Fruit fly (Drosophila melanogaster): Measurements from ENCODE around the gene CG13096.

CG13096 gene

dm6 chr2L:8477971-8478370 lies 33.7 kb downstream of the CG13096 start:
- TF ChIP-seq Mnt (GFP tag; optimal IDR thresholded peaks at IDR 0.05) (no peak), ovo (GFP tag; optimal IDR thresholded peaks at IDR 0.05) (no peak), CG5204 (GFP tag; optimal IDR thresholded peaks at IDR 0.05) (no peak), Hr96 (GFP tag; optimal IDR thresholded peaks at IDR 0.05) (no peak), Crg-1 (GFP tag; optimal IDR thresholded peaks at IDR 0.05) (no peak), bab1 (GFP tag; optimal IDR thresholded peaks at IDR 0.05) (no peak), kay (GFP tag; ENCODE audit: borderline replicate concordance) (no peak), tj (GFP tag; optimal IDR thresholded peaks at IDR 0.05) (no peak), CG12768 (GFP tag; optimal IDR thresholded peaks at IDR 0.05) (no peak), CG33017 (tag; optimal IDR thresholded peaks at IDR 0.05) (no peak), toe (GFP tag; optimal IDR thresholded peaks at IDR 0.05) (no peak), cnc (optimal IDR thresholded peaks at IDR 0.05) (no peak), CG11617 (GFP tag; optimal IDR thresholded peaks at IDR 0.05) (no peak)

- TF ChIP-seq CG14711 (tag; optimal IDR thresholded peaks at IDR 0.05) (no peak), kay (GFP tag; ENCODE audit: borderline replicate concordance) (no peak), Crg-1 (GFP tag; optimal IDR thresholded peaks at IDR 0.05) (no peak), CG7045 (GFP tag; optimal IDR thresholded peaks at IDR 0.05) (no peak), bab1 (GFP tag; optimal IDR thresholded peaks at IDR 0.05) (no peak), toe (GFP tag; optimal IDR thresholded peaks at IDR 0.05) (no peak), CG33017 (tag; optimal IDR thresholded peaks at IDR 0.05) (no peak), CG5204 (GFP tag; optimal IDR thresholded peaks at IDR 0.05) (no peak), tj (GFP tag; optimal IDR thresholded peaks at IDR 0.05) (no peak)
These were observed 34.6 kb downstream of the CG13096 start, which contains the start of gene CheA29a for dm6 chr2L:8477049-8477448. Gene CheA29a, plus strand, starts transcription at chr2L:8477349.

dm6 chr2L:8473448-8473847 lies 38.2 kb downstream of the CG13096 start:
- TF ChIP-seq Mnt (GFP tag; optimal IDR thresholded peaks at IDR 0.05) (no peak), tj (GFP tag; optimal IDR thresholded peaks at IDR 0.05) (no peak), kay (GFP tag; ENCODE audit: borderline replicate concordance) (no peak), toe (GFP tag; optimal IDR thresholded peaks at IDR 0.05) (no peak), CG7101 (tag; optimal IDR thresholded peaks at IDR 0.05) (no peak), CG14711 (tag; optimal IDR thresholded peaks at IDR 0.05) (no peak), ovo (GFP tag; optimal IDR thresholded peaks at IDR 0.05) (no peak), CG5204 (GFP tag; optimal IDR thresholded peaks at IDR 0.05) (no peak), CG7045 (GFP tag; optimal IDR thresholded peaks at IDR 0.05) (no peak), Hr96 (GFP tag; optimal IDR thresholded peaks at IDR 0.05) (no peak), Crg-1 (GFP tag; optimal IDR thresholded peaks at IDR 0.05) (no peak), Clk (GFP tag; optimal IDR thresholded peaks at IDR 0.05) (no peak)

- peak; percentile 20 for TF ChIP-seq kay (GFP tag; ENCODE audit: borderline replicate concordance)
- no peak for TF ChIP-seq CG5204 (GFP tag; optimal IDR thresholded peaks at IDR 0.05)
These were observed 40.0 kb downstream of the CG13096 start for dm6 chr2L:8471667-8472066.

dm6 chr2L:8468929-8469681 lies 42.6 kb downstream of the CG13096 start:
- TF ChIP-seq CG11617 (GFP tag; optimal IDR thresholded peaks at IDR 0.05) (no peak), bab1 (GFP tag; optimal IDR thresholded peaks at IDR 0.05) (no peak), CG12768 (GFP tag; optimal IDR thresholded peaks at IDR 0.05) (no peak), CG33017 (tag; optimal IDR thresholded peaks at IDR 0.05) (no peak), CG7045 (GFP tag; optimal IDR thresholded peaks at IDR 0.05) (no peak), Mnt (GFP tag; optimal IDR thresholded peaks at IDR 0.05) (no peak), CG7101 (tag; optimal IDR thresholded peaks at IDR 0.05) (no peak), Hr96 (GFP tag; optimal IDR thresholded peaks at IDR 0.05) (no peak), cic (GFP tag; optimal IDR thresholded peaks at IDR 0.05) (no peak), cnc (optimal IDR thresholded peaks at IDR 0.05) (no peak), tj (GFP tag; optimal IDR thresholded peaks at IDR 0.05) (no peak), toe (GFP tag; optimal IDR thresholded peaks at IDR 0.05) (no peak), ovo (GFP tag; optimal IDR thresholded peaks at IDR 0.05) (no peak), CG14711 (tag; optimal IDR thresholded peaks at IDR 0.05) (no peak), Crg-1 (GFP tag; optimal IDR thresholded peaks at IDR 0.05) (no peak), CG5204 (GFP tag; optimal IDR thresholded peaks at IDR 0.05) (no peak)

dm6 chr2L:8466643-8467042 lies 45.0 kb downstream of the CG13096 start, which contains the start of gene dachs:
Gene dachs, plus strand, starts transcription at chr2L:8466817.
- TF ChIP-seq cic (GFP tag; optimal IDR thresholded peaks at IDR 0.05) (no peak), cnc (optimal IDR thresholded peaks at IDR 0.05) (no peak), Crg-1 (GFP tag; optimal IDR thresholded peaks at IDR 0.05) (no peak), Clk (GFP tag; optimal IDR thresholded peaks at IDR 0.05) (no peak), pad (GFP tag; optimal IDR thresholded peaks at IDR 0.05) (no peak), toe (GFP tag; optimal IDR thresholded peaks at IDR 0.05) (no peak), tj (GFP tag; optimal IDR thresholded peaks at IDR 0.05) (no peak), Mnt (GFP tag; optimal IDR thresholded peaks at IDR 0.05) (no peak), CG7045 (GFP tag; optimal IDR thresholded peaks at IDR 0.05) (no peak), bab1 (GFP tag; optimal IDR thresholded peaks at IDR 0.05) (no peak), CG12768 (GFP tag; optimal IDR thresholded peaks at IDR 0.05) (no peak), CG5204 (GFP tag; optimal IDR thresholded peaks at IDR 0.05) (no peak), Hr96 (GFP tag; optimal IDR thresholded peaks at IDR 0.05) (no peak)

- TF ChIP-seq ovo (GFP tag; optimal IDR thresholded peaks at IDR 0.05) (no peak), CG7045 (GFP tag; optimal IDR thresholded peaks at IDR 0.05) (peak; percentile 76), CG5204 (GFP tag; optimal IDR thresholded peaks at IDR 0.05) (no peak), CG11617 (GFP tag; optimal IDR thresholded peaks at IDR 0.05) (peak; percentile 71), CG33017 (tag; optimal IDR thresholded peaks at IDR 0.05) (peak; percentile 58), Hr96 (GFP tag; optimal IDR thresholded peaks at IDR 0.05) (peak; percentile 68), tj (GFP tag; optimal IDR thresholded peaks at IDR 0.05) (peak; percentile 29), Mnt (GFP tag; optimal IDR thresholded peaks at IDR 0.05) (peak; percentile 21), Crg-1 (GFP tag; optimal IDR thresholded peaks at IDR 0.05) (no peak), CG1620 (GFP tag; optimal IDR thresholded peaks at IDR 0.05) (peak; percentile 41), CG7101 (tag; optimal IDR thresholded peaks at IDR 0.05) (peak; percentile 64), Clk (GFP tag; optimal IDR thresholded peaks at IDR 0.05) (peak; percentile 38), toe (GFP tag; optimal IDR thresholded peaks at IDR 0.05) (peak; percentile 76), kay (GFP tag; ENCODE audit: borderline replicate concordance) (peak; percentile 93), cnc (optimal IDR thresholded peaks at IDR 0.05) (no peak), pad (GFP tag; optimal IDR thresholded peaks at IDR 0.05) (peak; percentile 37), cic (GFP tag; optimal IDR thresholded peaks at IDR 0.05) (peak; percentile 49), CG12768 (GFP tag; optimal IDR thresholded peaks at IDR 0.05) (peak; percentile 67), CG14711 (tag; optimal IDR thresholded peaks at IDR 0.05) (peak; percentile 56), bab1 (GFP tag; optimal IDR thresholded peaks at IDR 0.05) (peak; percentile 75)
These were observed 47.5 kb downstream of the CG13096 start, which contains the start of gene prg for dm6 chr2L:8464107-8464582. Gene prg, plus strand, starts transcription at chr2L:8464488.
